Worm (Caenorhabditis elegans) whole organism, L1 larva: ENCODE measurements around the gene esyt-2.
A peak's percentile ranks its signal among the peaks of the same experiment; 100 is the strongest.

ENCODE experiments used
- C04F5.9 ChIP-seq: sonication (generic microtip); optimal IDR thresholded peaks from 2 replicates; lab custom pipeline; 2016; ENCODE audit warnings: missing genetic modification characterization, missing compliant biosample characterization
- C16A3.4 ChIP-seq: fragments of 150-350 bp; optimal IDR thresholded peaks from 2 replicates; lab custom pipeline; 2014; ENCODE audit warnings: missing biosample characterization, missing genetic modification characterization
- F16B12.6 ChIP-seq: fragments of 150-350 bp; optimal IDR thresholded peaks from 2 replicates; lab custom pipeline; 2014; ENCODE audit warnings: missing biosample characterization, missing genetic modification characterization
- aha-1 ChIP-seq: fragments of 150-350 bp; optimal IDR thresholded peaks from 2 replicates; lab custom pipeline; 2014; ENCODE audit warnings: missing biosample characterization, missing genetic modification characterization
- blmp-1 ChIP-seq: fragments of 150-350 bp; optimal IDR thresholded peaks from 2 replicates; lab custom pipeline; 2014; ENCODE audit warnings: missing biosample characterization, missing genetic modification characterization
- ceh-63 ChIP-seq: fragments of 200-800 bp; sonication (Bioruptor generic); optimal IDR thresholded peaks from 2 replicates; lab custom pipeline; 2018; ENCODE audit warnings: mild to moderate bottlenecking, missing genetic modification characterization, missing compliant biosample characterization
- ceh-82 ChIP-seq, 3 experiments: fragments of 150-350 bp in 1 of 3; sonication (generic microtip) in 2 of 3; optimal IDR thresholded peaks; 2 replicates each; lab custom pipeline; 2014 to 2017; ENCODE audit warnings: missing biosample characterization in 3 of 3, missing genetic modification characterization in 3 of 3
- dpl-1 ChIP-seq, 3 experiments: fragments of 150-350 bp in 2 of 3; sonication (generic microtip) in 1 of 3; optimal IDR thresholded peaks; 2 replicates each; lab custom pipeline; 2014 to 2017; ENCODE audit warnings: missing biosample characterization in 3 of 3, missing genetic modification characterization in 3 of 3, missing genetic modification reagents in 3 of 3
- efl-1 ChIP-seq, 4 experiments: fragments of 150-350 bp; optimal IDR thresholded peaks in 3 of 4; peaks in 1 of 4; 1 replicate in 1 of 4; 2 replicates in 3 of 4; lab custom pipeline; 2014; ENCODE audit warnings: missing biosample characterization in 2 of 4, missing genetic modification characterization in 2 of 4, missing genetic modification reagents in 2 of 4
- efl-3 ChIP-seq: fragments of 200-800 bp; sonication (Bioruptor generic); optimal IDR thresholded peaks from 2 replicates; lab custom pipeline; 2018; ENCODE audit warnings: mild to moderate bottlenecking, missing genetic modification characterization, missing compliant biosample characterization
- elt-3 ChIP-seq, 6 experiments: fragments of 150-350 bp in 1 of 6; sonication (generic microtip); optimal IDR thresholded peaks; 2 replicates each; lab custom pipeline; 2017 to 2018; ENCODE audit warnings: missing biosample characterization in 6 of 6, missing genetic modification characterization in 6 of 6, inconsistent platforms in 1 of 6
- fkh-10 ChIP-seq: sonication (generic microtip); optimal IDR thresholded peaks from 2 replicates; lab custom pipeline; 2017; ENCODE audit warnings: missing biosample characterization, missing genetic modification reagents, missing genetic modification characterization
- fkh-4 ChIP-seq: sonication (generic microtip); optimal IDR thresholded peaks from 2 replicates; lab custom pipeline; 2016; ENCODE audit warnings: missing compliant biosample characterization, missing genetic modification characterization, borderline replicate concordance
- fos-1 ChIP-seq: fragments of 150-350 bp; optimal IDR thresholded peaks from 2 replicates; lab custom pipeline; 2014; ENCODE audit warnings: missing biosample characterization, missing genetic modification characterization
- hlh-4 ChIP-seq: sonication (generic microtip); optimal IDR thresholded peaks from 2 replicates; lab custom pipeline; 2016; ENCODE audit warnings: mild to moderate bottlenecking, missing genetic modification characterization, missing compliant biosample characterization
- hpl-2 ChIP-seq: fragments of 150-350 bp; optimal IDR thresholded peaks from 2 replicates; lab custom pipeline; 2014; ENCODE audit warnings: missing biosample characterization, missing genetic modification reagents, missing genetic modification characterization
- irx-1 ChIP-seq: sonication (generic microtip); optimal IDR thresholded peaks from 2 replicates; lab custom pipeline; 2016; ENCODE audit warnings: missing genetic modification characterization, missing compliant biosample characterization
- isw-1 ChIP-seq: fragments of 200-800 bp; sonication (Bioruptor generic); IDR thresholded peaks from 2 replicates; pipeline ENCODE4 v1.3.6; 2022; ENCODE audit warnings: missing genetic modification characterization, missing compliant biosample characterization
- jun-1 ChIP-seq: fragments of 150-350 bp; optimal IDR thresholded peaks from 2 replicates; lab custom pipeline; 2014; ENCODE audit warnings: missing biosample characterization, missing genetic modification reagents, missing genetic modification characterization
- lin-13 ChIP-seq: fragments of 150-350 bp; optimal IDR thresholded peaks from 2 replicates; lab custom pipeline; 2014; ENCODE audit warnings: missing biosample characterization, missing genetic modification reagents, missing genetic modification characterization
- lin-15B ChIP-seq: fragments of 150-350 bp; sonication (generic microtip); optimal IDR thresholded peaks from 3 replicates; lab custom pipeline; 2014; ENCODE audit warnings: missing biosample characterization, missing genetic modification characterization
- lin-39 ChIP-seq: fragments of 150-350 bp; optimal IDR thresholded peaks from 2 replicates; lab custom pipeline; 2014; ENCODE audit warnings: missing biosample characterization, missing genetic modification reagents, missing genetic modification characterization
- mab-9 ChIP-seq: fragments of 200-800 bp; sonication (Bioruptor generic); IDR thresholded peaks from 2 replicates; pipeline ENCODE4 v1.3.6; 2022; ENCODE audit warnings: missing genetic modification reagents, missing genetic modification characterization, missing compliant biosample characterization
- mdl-1 ChIP-seq, 2 experiments: fragments of 150-350 bp; optimal IDR thresholded peaks; 2 replicates each; lab custom pipeline; 2014 to 2017; ENCODE audit warnings: missing biosample characterization in 2 of 2, missing genetic modification characterization in 2 of 2, inconsistent platforms in 1 of 2
- mef-2 ChIP-seq: fragments of 150-350 bp; optimal IDR thresholded peaks from 2 replicates; lab custom pipeline; 2014; ENCODE audit warnings: missing biosample characterization, missing genetic modification characterization
- mep-1 ChIP-seq: fragments of 150-350 bp; optimal IDR thresholded peaks from 2 replicates; lab custom pipeline; 2014; ENCODE audit warnings: missing biosample characterization, missing genetic modification characterization
- nhr-11 ChIP-seq: fragments of 150-350 bp; optimal IDR thresholded peaks from 2 replicates; lab custom pipeline; 2014; ENCODE audit warnings: missing biosample characterization, missing genetic modification characterization
- nhr-12 ChIP-seq: sonication (generic microtip); optimal IDR thresholded peaks from 2 replicates; lab custom pipeline; 2017; ENCODE audit warnings: missing biosample characterization, missing genetic modification characterization
- nhr-20 ChIP-seq: sonication (generic microtip); optimal IDR thresholded peaks from 2 replicates; lab custom pipeline; 2016; ENCODE audit warnings: mild to moderate bottlenecking, missing genetic modification characterization, missing compliant biosample characterization
- nhr-237 ChIP-seq: fragments of 150-350 bp; optimal IDR thresholded peaks from 2 replicates; lab custom pipeline; 2014; ENCODE audit warnings: missing biosample characterization, missing genetic modification characterization
- nhr-28 ChIP-seq: fragments of 150-350 bp; optimal IDR thresholded peaks from 2 replicates; lab custom pipeline; 2014; ENCODE audit warnings: missing biosample characterization, missing genetic modification characterization
- nhr-47 ChIP-seq: sonication (generic microtip); optimal IDR thresholded peaks from 2 replicates; lab custom pipeline; 2016; ENCODE audit warnings: mild to moderate bottlenecking, missing genetic modification characterization, moderate library complexity, missing compliant biosample characterization
- nhr-71 ChIP-seq: sonication (generic microtip); optimal IDR thresholded peaks from 2 replicates; lab custom pipeline; 2016; ENCODE audit warnings: mild to moderate bottlenecking, missing genetic modification characterization, moderate library complexity, missing compliant biosample characterization
- nhr-76 ChIP-seq: sonication (generic microtip); optimal IDR thresholded peaks from 2 replicates; lab custom pipeline; 2017; ENCODE audit warnings: missing biosample characterization, missing genetic modification characterization
- nhr-77 ChIP-seq: fragments of 150-350 bp; optimal IDR thresholded peaks from 2 replicates; lab custom pipeline; 2014; ENCODE audit warnings: missing biosample characterization, missing genetic modification characterization
- nhr-90 ChIP-seq: sonication (generic microtip); optimal IDR thresholded peaks from 2 replicates; lab custom pipeline; 2016; ENCODE audit warnings: mild to moderate bottlenecking, missing genetic modification characterization, missing compliant biosample characterization; ENCODE audit not compliant: poor library complexity
- pax-3 ChIP-seq: fragments of 200-800 bp; sonication (Bioruptor generic); optimal IDR thresholded peaks from 2 replicates; lab custom pipeline; 2018; ENCODE audit warnings: mild to moderate bottlenecking, missing genetic modification characterization, moderate library complexity, missing compliant biosample characterization
- pqm-1 ChIP-seq: sonication (generic microtip); optimal IDR thresholded peaks from 3 replicates; lab custom pipeline; 2017; ENCODE audit warnings: missing biosample characterization, missing genetic modification characterization
- skn-1 ChIP-seq: fragments of 150-350 bp; optimal IDR thresholded peaks from 2 replicates; lab custom pipeline; 2014; ENCODE audit warnings: missing biosample characterization, missing genetic modification characterization
- snpc-4 ChIP-seq: fragments of 150-350 bp; optimal IDR thresholded peaks from 2 replicates; lab custom pipeline; 2014; ENCODE audit warnings: missing biosample characterization, missing genetic modification characterization
- snu-23 ChIP-seq: sonication (generic microtip); optimal IDR thresholded peaks from 2 replicates; lab custom pipeline; 2016; ENCODE audit warnings: missing genetic modification characterization, missing compliant biosample characterization
- sox-4 ChIP-seq: sonication (generic microtip); optimal IDR thresholded peaks from 2 replicates; lab custom pipeline; 2016; ENCODE audit warnings: missing genetic modification characterization, missing compliant biosample characterization
- swsn-7 ChIP-seq: sonication (generic microtip); optimal IDR thresholded peaks from 2 replicates; lab custom pipeline; 2016; ENCODE audit warnings: missing genetic modification characterization, missing compliant biosample characterization
- tbx-2 ChIP-seq: sonication (generic microtip); optimal IDR thresholded peaks from 2 replicates; lab custom pipeline; 2016; ENCODE audit warnings: missing genetic modification characterization, missing compliant biosample characterization
- tlp-1 ChIP-seq: fragments of 150-350 bp; optimal IDR thresholded peaks from 2 replicates; lab custom pipeline; 2014; ENCODE audit warnings: missing biosample characterization, missing genetic modification characterization
- unc-30 ChIP-seq: sonication (generic microtip); optimal IDR thresholded peaks from 2 replicates; lab custom pipeline; 2017; ENCODE audit warnings: missing biosample characterization, missing genetic modification characterization
- unc-62 ChIP-seq: fragments of 150-350 bp; optimal IDR thresholded peaks from 2 replicates; lab custom pipeline; 2014; ENCODE audit warnings: missing biosample characterization, missing genetic modification reagents, missing genetic modification characterization
- unc-86 ChIP-seq: sonication (generic microtip); optimal IDR thresholded peaks from 2 replicates; lab custom pipeline; 2016; ENCODE audit warnings: missing genetic modification characterization, missing compliant biosample characterization
- unc-98 ChIP-seq: fragments of 200-800 bp; sonication (Bioruptor generic); IDR thresholded peaks from 2 replicates; pipeline ENCODE4 v1.3.6; 2022; ENCODE audit warnings: missing genetic modification characterization, missing compliant biosample characterization
- zag-1 ChIP-seq: fragments of 150-350 bp; optimal IDR thresholded peaks from 2 replicates; lab custom pipeline; 2014; ENCODE audit warnings: missing biosample characterization, missing genetic modification characterization
- zip-4 ChIP-seq: fragments of 200-800 bp; sonication (Bioruptor generic); optimal IDR thresholded peaks from 2 replicates; lab custom pipeline; 2018; ENCODE audit warnings: mild to moderate bottlenecking, missing genetic modification characterization, moderate library complexity, missing compliant biosample characterization
- ztf-4 ChIP-seq: fragments of 150-350 bp; optimal IDR thresholded peaks from 2 replicates; lab custom pipeline; 2014; ENCODE audit warnings: missing biosample characterization, missing genetic modification characterization

Gene esyt-2

ce11 chrIII:6206161-6206853 lies 24.5 kb downstream of the esyt-2 start, which contains the start of the genes sna-3 and rps-3 (continued):
- no peak for TF ChIP-seq mef-2 (tag; lab: Kevin White, UChicago)
- no peak for TF ChIP-seq tlp-1
- peak; percentile 76 for TF ChIP-seq skn-1
- no peak for TF ChIP-seq zip-4 (GFP tag; lab: Kevin White, UChicago)
- peak; percentile 51 for TF ChIP-seq swsn-7 (tag; lab: Kevin White, UChicago)
- no peak for TF ChIP-seq fkh-4 (tag; lab: Kevin White, UChicago)
- TF ChIP-seq efl-1 (optimal IDR thresholded peaks at IDR 0.05; lab: Kevin White, UChicago), result peak; percentile 82 to 88
- TF ChIP-seq efl-1 (GFP tag; optimal IDR thresholded peaks at IDR 0.05 in 1 of 2; lab: Kevin White, UChicago), result peak; percentile 73 to 96
- TF ChIP-seq unc-86, result peak; percentile 52
- TF ChIP-seq lin-15B, result peak; percentile 68
- no peak for TF ChIP-seq mab-9
- no peak for TF ChIP-seq unc-62 (GFP tag; lab: Kevin White, UChicago)
- TF ChIP-seq ceh-82 (tag; optimal IDR thresholded peaks at IDR 0.05; lab: Kevin White, UChicago), result peak; percentile 60 to 80 (median 61)
- TF ChIP-seq sox-4 (tag; lab: Kevin White, UChicago), result no peak
- no peak for TF ChIP-seq hlh-4 (tag; lab: Kevin White, UChicago)
- no peak for TF ChIP-seq pqm-1 (tag; lab: Kevin White, UChicago)
- peak; percentile 54 for TF ChIP-seq F16B12.6 (tag; lab: Kevin White, UChicago)
- TF ChIP-seq snpc-4 (tag; lab: Kevin White, UChicago), result peak; percentile 27
- TF ChIP-seq unc-30 (tag; lab: Kevin White, UChicago), result no peak
- no peak for TF ChIP-seq efl-3 (GFP tag; lab: Kevin White, UChicago)
- TF ChIP-seq pax-3 (tag; lab: Kevin White, UChicago), result no peak
- peak; percentile 70 for TF ChIP-seq nhr-77 (tag; lab: Kevin White, UChicago)
- TF ChIP-seq lin-39 (tag; lab: Kevin White, UChicago), result peak; percentile 23
- peak; percentile 51 for TF ChIP-seq fos-1 (tag; lab: Kevin White, UChicago)
- TF ChIP-seq jun-1 (tag; lab: Kevin White, UChicago), result no peak
- TF ChIP-seq hpl-2 (GFP tag; lab: Kevin White, UChicago), result peak; percentile 27
- no peak for TF ChIP-seq nhr-12
- no peak for TF ChIP-seq aha-1 (tag; lab: Kevin White, UChicago)
- peak; percentile 83 for TF ChIP-seq nhr-71
- no peak for TF ChIP-seq nhr-28 (tag; lab: Kevin White, UChicago)
- TF ChIP-seq ztf-4 (tag; lab: Kevin White, UChicago), result peak; percentile 7
- no peak for TF ChIP-seq fkh-10 (GFP tag; lab: Kevin White, UChicago)
- peak; percentile 72 for TF ChIP-seq nhr-47
- no peak for TF ChIP-seq C04F5.9 (tag; lab: Kevin White, UChicago)
- TF ChIP-seq irx-1 (tag; lab: Kevin White, UChicago), result peak; percentile 40
- no peak for TF ChIP-seq zag-1 (tag; lab: Kevin White, UChicago)
- no peak for TF ChIP-seq nhr-11 (tag; lab: Kevin White, UChicago)
- TF ChIP-seq unc-98 (GFP tag; lab: Robert Waterston, UW), result no peak
- peak; percentile 63 for TF ChIP-seq tbx-2 (tag; lab: Kevin White, UChicago)
- TF ChIP-seq nhr-237 (tag; lab: Kevin White, UChicago), result peak; percentile 11
- peak; percentile 60 for TF ChIP-seq isw-1 (GFP tag; lab: Robert Waterston, UW)
- peak; percentile 79 for TF ChIP-seq snu-23
- TF ChIP-seq dpl-1 (GFP tag; optimal IDR thresholded peaks at IDR 0.05; lab: Kevin White, UChicago), result peak; percentile 70 to 80 (median 78)
- peak; percentile 65 for TF ChIP-seq lin-13 (GFP tag; lab: Kevin White, UChicago)
- peak; percentile 62 for TF ChIP-seq nhr-20
- TF ChIP-seq mdl-1 (tag; optimal IDR thresholded peaks at IDR 0.05; lab: Kevin White, UChicago), result peak in 1 of 2 experiments; percentile 69
- TF ChIP-seq C16A3.4 (tag; lab: Kevin White, UChicago), result peak; percentile 89
- no peak for TF ChIP-seq nhr-76 (tag; lab: Kevin White, UChicago)
- no peak for TF ChIP-seq ceh-63
- peak in 4 of 6 experiments; percentile 30 to 69 (median 38) for TF ChIP-seq elt-3 (tag; optimal IDR thresholded peaks at IDR 0.05; lab: Kevin White, UChicago)
- peak; percentile 57 for TF ChIP-seq nhr-90 (tag; lab: Kevin White, UChicago)
- TF ChIP-seq blmp-1 (tag; lab: Kevin White, UChicago), result peak; percentile 71
- TF ChIP-seq mep-1 (tag; lab: Kevin White, UChicago), result peak; percentile 83
